Worm (Caenorhabditis elegans) whole organism, young adult: ENCODE data around the gene srh-136.

ENCODE experiments used
- B0019.2 ChIP-seq: fragments of 200-800 bp; sonication (Bioruptor generic); conservative IDR thresholded peaks from 2 replicates; pipeline ENCODE4 v1.3.6; 2022; ENCODE audit warnings: missing genetic modification reagents, missing genetic modification characterization, missing compliant biosample characterization
- B0035.1 ChIP-seq: sonication (generic microtip); optimal IDR thresholded peaks from 2 replicates; lab custom pipeline; 2016; ENCODE audit warnings: missing genetic modification characterization, mild to moderate bottlenecking, missing compliant biosample characterization, missing genotype, missing genetic modification reagents
- B0261.1 ChIP-seq: sonication (generic microtip); optimal IDR thresholded peaks from 2 replicates; lab custom pipeline; 2016; ENCODE audit warnings: mild to moderate bottlenecking, missing genetic modification characterization, moderate library complexity, missing compliant biosample characterization
- C06A6.2 ChIP-seq: fragments of 200-800 bp; sonication (Bioruptor generic); conservative IDR thresholded peaks from 2 replicates; pipeline ENCODE4 v1.3.6; 2022; ENCODE audit warnings: missing genetic modification characterization, missing compliant biosample characterization
- C17E4.6 ChIP-seq: fragments of 200-800 bp; sonication (Bioruptor generic); IDR thresholded peaks from 2 replicates; pipeline ENCODE4 v1.3.6; 2022; ENCODE audit warnings: missing genetic modification reagents, missing genetic modification characterization, missing compliant biosample characterization
- F39B2.1 ChIP-seq: fragments of 200-800 bp; sonication (Bioruptor generic); IDR thresholded peaks from 2 replicates; pipeline ENCODE4 v1.3.6; 2022; ENCODE audit warnings: missing genetic modification reagents, missing genetic modification characterization, missing compliant biosample characterization
- F49E8.2 ChIP-seq: sonication (generic microtip); optimal IDR thresholded peaks from 3 replicates; lab custom pipeline; 2017; ENCODE audit warnings: missing genetic modification characterization, mild to moderate bottlenecking, missing compliant biosample characterization, antibody characterized with exemption, moderate library complexity; ENCODE audit not compliant: insufficient read depth
- F52B5.7 ChIP-seq: sonication (generic microtip); optimal IDR thresholded peaks from 2 replicates; lab custom pipeline; 2016; ENCODE audit warnings: mild to moderate bottlenecking, missing genetic modification characterization, missing compliant biosample characterization
- F55B11.4 ChIP-seq: sonication (generic microtip); optimal IDR thresholded peaks from 2 replicates; lab custom pipeline; 2016; ENCODE audit warnings: missing compliant biosample characterization, missing genetic modification characterization, borderline replicate concordance; ENCODE audit not compliant: insufficient read depth
- Y67H2A.10 ChIP-seq: fragments of 200-800 bp; sonication (Bioruptor generic); conservative IDR thresholded peaks from 2 replicates; pipeline ENCODE4 v1.3.6; 2022; ENCODE audit warnings: missing genetic modification reagents, missing genetic modification characterization, missing compliant biosample characterization
- athp-1 ChIP-seq: sonication (generic microtip); optimal IDR thresholded peaks from 2 replicates; lab custom pipeline; 2017; ENCODE audit warnings: mild to moderate bottlenecking, missing genetic modification characterization, missing compliant biosample characterization
- bed-2 ChIP-seq: fragments of 200-800 bp; sonication (Bioruptor generic); IDR thresholded peaks from 2 replicates; pipeline ENCODE4 v1.3.6; 2022; ENCODE audit warnings: missing genetic modification reagents, missing genetic modification characterization, missing compliant biosample characterization
- ceh-100 ChIP-seq: fragments of 200-800 bp; sonication (Bioruptor generic); IDR thresholded peaks from 2 replicates; pipeline ENCODE4 v1.3.6; 2022; ENCODE audit warnings: missing genetic modification reagents, missing genetic modification characterization, missing compliant biosample characterization
- ceh-27 ChIP-seq: fragments of 200-800 bp; sonication (Bioruptor generic); optimal IDR thresholded peaks from 2 replicates; lab custom pipeline; 2018; ENCODE audit warnings: mild to moderate bottlenecking, missing genetic modification characterization, moderate library complexity, missing compliant biosample characterization
- chd-7 ChIP-seq: sonication (generic microtip); optimal IDR thresholded peaks from 2 replicates; lab custom pipeline; 2016; ENCODE audit warnings: mild to moderate bottlenecking, missing genetic modification characterization, moderate library complexity, missing compliant biosample characterization
- dpff-1 ChIP-seq: sonication (generic microtip); optimal IDR thresholded peaks from 2 replicates; lab custom pipeline; 2017; ENCODE audit warnings: mild to moderate bottlenecking, missing genetic modification characterization, missing compliant biosample characterization
- dpl-1 ChIP-seq: fragments of 150-350 bp; optimal IDR thresholded peaks from 2 replicates; lab custom pipeline; 2014; ENCODE audit warnings: missing biosample characterization, missing genetic modification reagents, missing genetic modification characterization
- egl-44 ChIP-seq: fragments of 200-800 bp; sonication (Bioruptor generic); IDR thresholded peaks from 2 replicates; pipeline ENCODE4 v1.3.6; 2022; ENCODE audit warnings: missing genetic modification reagents, missing genetic modification characterization, missing compliant biosample characterization
- egrh-3 ChIP-seq: fragments of 200-800 bp; sonication (Bioruptor generic); IDR thresholded peaks from 2 replicates; pipeline ENCODE4 v1.3.6; 2022; ENCODE audit warnings: missing genetic modification reagents, missing genetic modification characterization, missing compliant biosample characterization
- hlh-12 ChIP-seq: sonication (generic microtip); optimal IDR thresholded peaks from 2 replicates; lab custom pipeline; 2016; ENCODE audit warnings: missing genetic modification characterization, missing compliant biosample characterization
- hlh-26 ChIP-seq: fragments of 200-800 bp; sonication (Bioruptor generic); conservative IDR thresholded peaks from 2 replicates; pipeline ENCODE4 v1.3.6; 2022; ENCODE audit warnings: missing genetic modification reagents, missing genetic modification characterization, missing compliant biosample characterization
- hmg-1.2 ChIP-seq: fragments of 200-800 bp; sonication (Bioruptor generic); IDR thresholded peaks from 2 replicates; pipeline ENCODE4 v1.3.6; 2022; ENCODE audit warnings: missing genetic modification reagents, missing genetic modification characterization, missing compliant biosample characterization
- let-526 ChIP-seq: fragments of 200-800 bp; sonication (Bioruptor generic); IDR thresholded peaks from 2 replicates; pipeline ENCODE4 v1.3.6; 2022; ENCODE audit warnings: missing genetic modification reagents, missing genetic modification characterization, missing compliant biosample characterization
- lin-26 ChIP-seq: fragments of 200-800 bp; sonication (Bioruptor generic); IDR thresholded peaks from 2 replicates; pipeline ENCODE4 v1.3.6; 2022; ENCODE audit warnings: missing genetic modification reagents, missing genetic modification characterization, missing compliant biosample characterization
- lir-1 ChIP-seq: fragments of 200-800 bp; sonication (Bioruptor generic); conservative IDR thresholded peaks from 2 replicates; pipeline ENCODE4 v1.3.6; 2022; ENCODE audit warnings: missing genetic modification reagents, missing genetic modification characterization, missing compliant biosample characterization
- madf-6 ChIP-seq: fragments of 200-800 bp; sonication (Bioruptor generic); IDR thresholded peaks from 2 replicates; pipeline ENCODE4 v1.3.6; 2022; ENCODE audit warnings: missing genetic modification reagents, missing genetic modification characterization, missing compliant biosample characterization
- nfya-1 ChIP-seq: sonication (generic microtip); optimal IDR thresholded peaks from 2 replicates; lab custom pipeline; 2017; ENCODE audit warnings: antibody characterized with exemption, missing compliant biosample characterization, missing genetic modification characterization, borderline replicate concordance; ENCODE audit not compliant: insufficient read depth
- nhr-120 ChIP-seq: fragments of 200-800 bp; sonication (Bioruptor generic); IDR thresholded peaks from 2 replicates; pipeline ENCODE4 v1.3.6; 2022; ENCODE audit warnings: missing genetic modification characterization, missing compliant biosample characterization
- pha-4 ChIP-seq: fragments of 150-350 bp; sonication (generic microtip); optimal IDR thresholded peaks from 2 replicates; lab custom pipeline; 2014; ENCODE audit warnings: missing biosample characterization, missing genetic modification reagents, missing genetic modification characterization
- rpc-1 ChIP-seq, 2 experiments: fragments of 150-350 bp in 1 of 2; sonication (generic microtip) in 1 of 2; optimal IDR thresholded peaks; 2 replicates each; lab custom pipeline; 2014 to 2018; ENCODE audit warnings: missing biosample characterization in 1 of 2, missing genetic modification characterization in 1 of 2, missing genetic modification reagents in 1 of 2, missing genotype in 1 of 2
- sea-2 ChIP-seq: fragments of 200-800 bp; sonication (Bioruptor generic); IDR thresholded peaks from 2 replicates; pipeline ENCODE4 v1.3.6; 2022; ENCODE audit warnings: missing genetic modification characterization, missing compliant biosample characterization
- snpc-4 ChIP-seq, 5 experiments: fragments of 150-350 bp in 1 of 5; sonication (generic microtip) in 4 of 5; optimal IDR thresholded peaks; 2 replicates each; lab custom pipeline; 2014 to 2018; ENCODE audit warnings: missing genetic modification characterization in 5 of 5, missing biosample characterization in 3 of 5, antibody characterized with exemption in 2 of 5, mild to moderate bottlenecking in 2 of 5, missing compliant biosample characterization in 2 of 5, missing genotype in 2 of 5, moderate library complexity in 2 of 5, missing genetic modification reagents in 1 of 5
- xnd-1 ChIP-seq: sonication (generic microtip); optimal IDR thresholded peaks from 2 replicates; lab custom pipeline; 2016; ENCODE audit warnings: missing genotype, missing genetic modification reagents, missing genetic modification characterization, missing compliant biosample characterization
- ztf-22 ChIP-seq: fragments of 200-800 bp; sonication (Bioruptor generic); optimal IDR thresholded peaks from 2 replicates; lab custom pipeline; 2018; ENCODE audit warnings: mild to moderate bottlenecking, missing genetic modification characterization, moderate library complexity, missing compliant biosample characterization

The srh-136 gene

ce11 chrV:16487474-16487873 is 9.9 kb downstream of the srh-136 start, which contains the start of gene Y32B12A.5 (continued):
- TF ChIP-seq lin-26 (GFP tag; lab: Robert Waterston, UW) (no peak), hlh-26 (GFP tag; lab: Robert Waterston, UW) (no peak)

ce11 chrV:16483681-16484080 is 13.7 kb downstream of the srh-136 start, which contains the start of gene srh-139:
TSS of gene srh-139 (plus strand) at chrV:16483981.
- TF ChIP-seq F52B5.7 (tag; lab: Kevin White, UChicago) (no peak), dpl-1 (GFP tag; lab: Kevin White, UChicago) (no peak), let-526 (GFP tag; lab: Robert Waterston, UW) (no peak), hlh-12 (tag; lab: Kevin White, UChicago) (no peak), lin-26 (GFP tag; lab: Robert Waterston, UW) (no peak), dpff-1 (tag; lab: Kevin White, UChicago) (no peak), rpc-1 (optimal IDR thresholded peaks at IDR 0.05; lab: Kevin White, UChicago) (no peak), rpc-1 (tag; optimal IDR thresholded peaks at IDR 0.05; lab: Kevin White, UChicago) (no peak), xnd-1 (no peak), nfya-1 (tag; lab: Kevin White, UChicago) (no peak), ceh-100 (GFP tag; lab: Robert Waterston, UW) (no peak), Y67H2A.10 (GFP tag; lab: Robert Waterston, UW) (no peak), chd-7 (no peak), egrh-3 (GFP tag; lab: Robert Waterston, UW) (no peak), athp-1 (no peak), egl-44 (GFP tag; lab: Robert Waterston, UW) (no peak), ztf-22 (GFP tag; lab: Kevin White, UChicago) (no peak), C06A6.2 (GFP tag; lab: Robert Waterston, UW) (no peak), B0261.1 (tag; lab: Kevin White, UChicago) (no peak)

- no peak for TF ChIP-seq F49E8.2 (tag; lab: Kevin White, UChicago)
- TF ChIP-seq F39B2.1 (GFP tag; lab: Robert Waterston, UW): no peak
- TF ChIP-seq B0261.1 (tag; lab: Kevin White, UChicago): no peak
- TF ChIP-seq, all 124 proteins: peak for 0
Observed at ce11 chrV:16483044-16483443, 14.4 kb downstream of the srh-136 start, which contains the start of gene F57E7.2. TSS of gene F57E7.2 (minus strand) at chrV:16483144.

- TF ChIP-seq hmg-1.2 (GFP tag; lab: Robert Waterston, UW) (no peak), hlh-12 (tag; lab: Kevin White, UChicago) (no peak), bed-2 (GFP tag; lab: Robert Waterston, UW) (no peak), ztf-22 (GFP tag; lab: Kevin White, UChicago) (no peak), C17E4.6 (GFP tag; lab: Robert Waterston, UW) (no peak), ceh-27 (GFP tag; lab: Kevin White, UChicago) (no peak), Y67H2A.10 (GFP tag; lab: Robert Waterston, UW) (no peak), athp-1 (no peak), nhr-120 (GFP tag; lab: Robert Waterston, UW) (no peak), ceh-100 (GFP tag; lab: Robert Waterston, UW) (no peak)
Observed at ce11 chrV:16480919-16481630, 16.3 kb downstream of the srh-136 start, which contains the start of the genes F57E7.4 and spig-6. TSS of gene F57E7.4 (minus strand) at chrV:16481019. TSS of gene spig-6 (plus strand) at chrV:16481580.

ce11 chrV:16479275-16479674 is 18.1 kb downstream of the srh-136 start, which contains the start of gene T08G3.11:
TSS of gene T08G3.11 (minus strand) at chrV:16479375.
- TF ChIP-seq sea-2 (no peak), pha-4 (tag; lab: Kevin White, UChicago) (no peak), F55B11.4 (tag; lab: Kevin White, UChicago) (no peak), F52B5.7 (tag; lab: Kevin White, UChicago) (no peak), snpc-4 (GFP tag; optimal IDR thresholded peaks at IDR 0.05; lab: Kevin White, UChicago) (no peak), snpc-4 (tag; optimal IDR thresholded peaks at IDR 0.05; lab: Kevin White, UChicago) (no peak), B0019.2 (GFP tag; lab: Robert Waterston, UW) (no peak), ceh-27 (GFP tag; lab: Kevin White, UChicago) (no peak), madf-6 (GFP tag; lab: Robert Waterston, UW) (no peak), B0035.1 (tag; lab: Kevin White, UChicago) (no peak), F49E8.2 (tag; lab: Kevin White, UChicago) (no peak), lir-1 (GFP tag; lab: Robert Waterston, UW) (no peak), hlh-26 (GFP tag; lab: Robert Waterston, UW) (no peak)
